Worm (Caenorhabditis elegans) whole organism, L4 larva: Measurements from ENCODE around the gene cpt-1.

Experiments used
- F26F4.8 ChIP-seq: fragments of 200-800 bp; sonication (Bioruptor generic); conservative IDR thresholded peaks from 2 replicates; pipeline ENCODE4 v1.3.6; 2022; ENCODE audit warnings: missing genetic modification characterization, missing compliant biosample characterization
- R02D3.7 ChIP-seq: fragments of 150-350 bp; sonication (generic microtip); optimal IDR thresholded peaks from 3 replicates; lab custom pipeline; 2014; ENCODE audit warnings: missing biosample characterization, missing genetic modification characterization
- T20F7.1 ChIP-seq: fragments of 200-800 bp; sonication (Bioruptor generic); optimal IDR thresholded peaks from 2 replicates; lab custom pipeline; 2018; ENCODE audit warnings: mild to moderate bottlenecking, missing genetic modification characterization, missing compliant biosample characterization
- T26A8.4 ChIP-seq: fragments of 200-800 bp; sonication (Bioruptor generic); IDR thresholded peaks from 2 replicates; pipeline ENCODE4 v1.3.6; 2022; ENCODE audit warnings: missing genetic modification characterization, missing compliant biosample characterization
- Y5F2A.4 ChIP-seq: fragments of 200-800 bp; sonication (Bioruptor generic); optimal IDR thresholded peaks from 2 replicates; lab custom pipeline; 2018; ENCODE audit warnings: mild to moderate bottlenecking, missing genetic modification characterization, missing compliant biosample characterization
- ZK337.2 ChIP-seq: fragments of 200-800 bp; sonication (Bioruptor generic); IDR thresholded peaks from 2 replicates; pipeline ENCODE4 v1.3.6; 2022; ENCODE audit warnings: missing genetic modification reagents, missing genetic modification characterization, missing compliant biosample characterization
- ZK546.5 ChIP-seq, 2 experiments: sonication (generic microtip); optimal IDR thresholded peaks; 2 replicates each; lab custom pipeline; 2017; ENCODE audit warnings: missing biosample characterization in 2 of 2, missing genetic modification characterization in 2 of 2
- aha-1 ChIP-seq: fragments of 150-350 bp; peaks from one replicate; lab custom pipeline; 2014; ENCODE audit warnings: missing biosample characterization, missing genetic modification characterization
- aly-2 ChIP-seq: sonication (generic microtip); optimal IDR thresholded peaks from 2 replicates; lab custom pipeline; 2018; ENCODE audit warnings: missing biosample characterization, missing genetic modification characterization
- ceh-44 ChIP-seq: fragments of 200-800 bp; sonication (Bioruptor generic); IDR thresholded peaks from 2 replicates; pipeline ENCODE4 v1.3.6; 2022; ENCODE audit warnings: missing genetic modification reagents, missing genetic modification characterization, missing compliant biosample characterization
- cey-2 ChIP-seq: sonication (generic microtip); optimal IDR thresholded peaks from 3 replicates; lab custom pipeline; 2017; ENCODE audit warnings: missing genetic modification characterization, mild to moderate bottlenecking, missing compliant biosample characterization, antibody characterized with exemption, borderline replicate concordance; ENCODE audit not compliant: insufficient read depth
- ctbp-1 ChIP-seq: fragments of 200-800 bp; sonication (Bioruptor generic); IDR thresholded peaks from 2 replicates; pipeline ENCODE4 v1.3.6; 2022; ENCODE audit warnings: missing genetic modification reagents, missing genetic modification characterization, missing compliant biosample characterization
- daf-12 ChIP-seq: fragments of 150-350 bp; optimal IDR thresholded peaks from 2 replicates; lab custom pipeline; 2014; ENCODE audit warnings: missing biosample characterization, missing genetic modification reagents, missing genetic modification characterization
- daf-8 ChIP-seq: fragments of 200-800 bp; sonication (Bioruptor generic); IDR thresholded peaks from 2 replicates; pipeline ENCODE4 v1.3.6; 2022; ENCODE audit warnings: missing genetic modification characterization, missing compliant biosample characterization
- duxl-1 ChIP-seq: sonication (generic microtip); optimal IDR thresholded peaks from 2 replicates; lab custom pipeline; 2016; ENCODE audit warnings: mild to moderate bottlenecking, missing genetic modification characterization, moderate library complexity, missing compliant biosample characterization; ENCODE audit not compliant: poor library complexity
- dve-1 ChIP-seq: sonication (generic microtip); optimal IDR thresholded peaks from 2 replicates; lab custom pipeline; 2017; ENCODE audit warnings: antibody characterized with exemption, mild to moderate bottlenecking, missing genetic modification characterization, missing compliant biosample characterization; ENCODE audit not compliant: insufficient read depth
- egl-43 ChIP-seq: fragments of 200-800 bp; sonication (Bioruptor generic); IDR thresholded peaks from 2 replicates; pipeline ENCODE4 v1.3.6; 2022; ENCODE audit warnings: missing genetic modification reagents, missing genetic modification characterization, missing compliant biosample characterization
- gei-8 ChIP-seq: fragments of 200-800 bp; sonication (Bioruptor generic); optimal IDR thresholded peaks from 2 replicates; lab custom pipeline; 2018; ENCODE audit warnings: mild to moderate bottlenecking, missing genetic modification characterization, missing compliant biosample characterization
- hlh-11 ChIP-seq: fragments of 200-800 bp; sonication (Bioruptor generic); optimal IDR thresholded peaks from 2 replicates; lab custom pipeline; 2018; ENCODE audit warnings: mild to moderate bottlenecking, missing genetic modification characterization, missing compliant biosample characterization
- hlh-30 ChIP-seq: sonication (generic microtip); optimal IDR thresholded peaks from 2 replicates; lab custom pipeline; 2017; ENCODE audit warnings: antibody characterized with exemption, mild to moderate bottlenecking, missing genetic modification characterization, missing compliant biosample characterization; ENCODE audit not compliant: insufficient read depth
- lim-7 ChIP-seq: fragments of 200-800 bp; sonication (Bioruptor generic); IDR thresholded peaks from 2 replicates; pipeline ENCODE4 v1.3.6; 2022; ENCODE audit warnings: missing genetic modification characterization, missing compliant biosample characterization
- lin-1 ChIP-seq: fragments of 200-800 bp; sonication (Bioruptor generic); IDR thresholded peaks from 2 replicates; pipeline ENCODE4 v1.3.6; 2022; ENCODE audit warnings: missing genetic modification reagents, missing genetic modification characterization, missing compliant biosample characterization
- lin-13 ChIP-seq: fragments of 150-350 bp; optimal IDR thresholded peaks from 2 replicates; lab custom pipeline; 2014; ENCODE audit warnings: missing biosample characterization, missing genetic modification reagents, missing genetic modification characterization
- lin-29 ChIP-seq: fragments of 200-800 bp; sonication (Bioruptor generic); IDR thresholded peaks from 2 replicates; pipeline ENCODE4 v1.3.6; 2022; ENCODE audit warnings: missing genetic modification reagents, missing genetic modification characterization, missing compliant biosample characterization
- lin-39 ChIP-seq: fragments of 150-350 bp; optimal IDR thresholded peaks from 2 replicates; lab custom pipeline; 2014; ENCODE audit warnings: missing biosample characterization, missing genetic modification reagents, missing genetic modification characterization
- madf-5 ChIP-seq, 2 experiments: fragments of 200-800 bp; sonication (Bioruptor generic); IDR thresholded peaks; 2 replicates each; pipeline ENCODE4 v1.3.6; 2022; ENCODE audit warnings: missing compliant biosample characterization in 2 of 2, missing genetic modification characterization in 2 of 2
- madf-9 ChIP-seq: fragments of 200-800 bp; sonication (Bioruptor generic); conservative IDR thresholded peaks from 2 replicates; pipeline ENCODE4 v1.3.6; 2022; ENCODE audit warnings: missing genetic modification reagents, missing genetic modification characterization, missing compliant biosample characterization
- mdl-1 ChIP-seq, 2 experiments: fragments of 150-350 bp in 1 of 2; sonication (generic microtip) in 1 of 2; optimal IDR thresholded peaks; 2 replicates each; lab custom pipeline; 2014 to 2017; ENCODE audit warnings: missing biosample characterization in 2 of 2, missing genetic modification characterization in 2 of 2
- mep-1 ChIP-seq: fragments of 150-350 bp; sonication (generic microtip); optimal IDR thresholded peaks from 3 replicates; lab custom pipeline; 2014; ENCODE audit warnings: missing biosample characterization, missing genetic modification characterization
- mxl-2 ChIP-seq: fragments of 200-800 bp; sonication (Bioruptor generic); conservative IDR thresholded peaks from 2 replicates; pipeline ENCODE4 v1.3.6; 2022; ENCODE audit warnings: missing genetic modification reagents, missing genetic modification characterization, missing compliant biosample characterization
- mxl-3 ChIP-seq: fragments of 200-800 bp; sonication (Bioruptor generic); optimal IDR thresholded peaks from 2 replicates; lab custom pipeline; 2018; ENCODE audit warnings: mild to moderate bottlenecking, missing genetic modification characterization, missing compliant biosample characterization
- nhr-102 ChIP-seq: sonication (generic microtip); optimal IDR thresholded peaks from 2 replicates; lab custom pipeline; 2016; ENCODE audit warnings: mild to moderate bottlenecking, missing genetic modification characterization, moderate library complexity, missing compliant biosample characterization
- nhr-111 ChIP-seq: fragments of 200-800 bp; sonication (Bioruptor generic); optimal IDR thresholded peaks from 2 replicates; lab custom pipeline; 2018; ENCODE audit warnings: mild to moderate bottlenecking, missing genetic modification characterization, missing compliant biosample characterization
- nhr-28 ChIP-seq: fragments of 150-350 bp; optimal IDR thresholded peaks from 2 replicates; lab custom pipeline; 2014; ENCODE audit warnings: missing biosample characterization, missing genetic modification characterization
- nhr-42 ChIP-seq: fragments of 200-800 bp; sonication (Bioruptor generic); IDR thresholded peaks from 2 replicates; pipeline ENCODE4 v1.3.6; 2022; ENCODE audit warnings: missing genetic modification characterization, missing compliant biosample characterization
- nhr-77 ChIP-seq: fragments of 150-350 bp; optimal IDR thresholded peaks from 2 replicates; lab custom pipeline; 2014; ENCODE audit warnings: missing biosample characterization, missing genetic modification characterization
- php-3 ChIP-seq: fragments of 200-800 bp; sonication (Bioruptor generic); IDR thresholded peaks from 2 replicates; pipeline ENCODE4 v1.3.6; 2022; ENCODE audit warnings: missing genetic modification reagents, missing genetic modification characterization, missing compliant biosample characterization
- set-16 ChIP-seq: fragments of 200-800 bp; sonication (Bioruptor generic); IDR thresholded peaks from 2 replicates; pipeline ENCODE4 v1.3.6; 2022; ENCODE audit warnings: missing genetic modification reagents, missing genetic modification characterization, missing compliant biosample characterization
- snpc-1.2 ChIP-seq: fragments of 200-800 bp; sonication (Bioruptor generic); IDR thresholded peaks from 2 replicates; pipeline ENCODE4 v1.3.6; 2022; ENCODE audit warnings: missing genetic modification reagents, missing genetic modification characterization, missing compliant biosample characterization
- spr-3 ChIP-seq: fragments of 200-800 bp; sonication (Bioruptor generic); optimal IDR thresholded peaks from 2 replicates; lab custom pipeline; 2018; ENCODE audit warnings: mild to moderate bottlenecking, missing genetic modification characterization, missing compliant biosample characterization
- tra-1 ChIP-seq: fragments of 200-800 bp; sonication (Bioruptor generic); IDR thresholded peaks from 2 replicates; pipeline ENCODE4 v1.3.6; 2022; ENCODE audit warnings: missing genetic modification reagents, missing genetic modification characterization, missing compliant biosample characterization
- unc-130 ChIP-seq: sonication (generic microtip); optimal IDR thresholded peaks from 2 replicates; lab custom pipeline; 2016; ENCODE audit warnings: missing genetic modification reagents, missing genetic modification characterization, missing compliant biosample characterization
- unc-39 ChIP-seq: sonication (generic microtip); optimal IDR thresholded peaks from 2 replicates; lab custom pipeline; 2017; ENCODE audit warnings: missing biosample characterization, missing genetic modification characterization
- unc-62 ChIP-seq, 3 experiments: fragments of 150-350 bp in 1 of 3; sonication (generic microtip); optimal IDR thresholded peaks in 2 of 3; peaks in 1 of 3; 1 replicate in 1 of 3; 2 replicates in 2 of 3; lab custom pipeline; 2014 to 2017; ENCODE audit warnings: missing biosample characterization in 3 of 3, missing genetic modification characterization in 3 of 3, missing genetic modification reagents in 3 of 3, missing genotype in 1 of 3
- vab-7 ChIP-seq: fragments of 200-800 bp; sonication (Bioruptor generic); IDR thresholded peaks from 2 replicates; pipeline ENCODE4 v1.3.6; 2022; ENCODE audit warnings: missing genetic modification reagents, missing genetic modification characterization, missing compliant biosample characterization
- zip-2 ChIP-seq: fragments of 150-350 bp; optimal IDR thresholded peaks from 2 replicates; lab custom pipeline; 2014; ENCODE audit warnings: missing biosample characterization, missing genetic modification characterization
- ztf-7 ChIP-seq: fragments of 150-350 bp; optimal IDR thresholded peaks from 2 replicates; lab custom pipeline; 2014; ENCODE audit warnings: missing biosample characterization, missing genetic modification characterization

cpt-1 gene

ce11 chrII:12790392-12790791, 5.9 kb downstream of the cpt-1 start:
- no peak for TF ChIP-seq T26A8.4 (GFP tag; lab: Robert Waterston, UW)
- TF ChIP-seq T20F7.1 (GFP tag; lab: Kevin White, UChicago): no peak
- TF ChIP-seq lin-1 (GFP tag; lab: Robert Waterston, UW): no peak
- no peak for TF ChIP-seq duxl-1
- no peak for TF ChIP-seq nhr-28 (tag; lab: Kevin White, UChicago)
- TF ChIP-seq nhr-77 (tag; lab: Kevin White, UChicago): no peak
- no peak for TF ChIP-seq daf-12 (tag; lab: Kevin White, UChicago)
- TF ChIP-seq unc-62 (GFP tag; optimal IDR thresholded peaks at IDR 0.05 in 1 of 2; lab: Kevin White, UChicago): no peak
- no peak for TF ChIP-seq unc-62 (tag; optimal IDR thresholded peaks at IDR 0.05; lab: Kevin White, UChicago)
- no peak for TF ChIP-seq ceh-44 (GFP tag; lab: Robert Waterston, UW)
- no peak for TF ChIP-seq set-16 (GFP tag; lab: Robert Waterston, UW)
- no peak for TF ChIP-seq nhr-111 (GFP tag; lab: Kevin White, UChicago)
- no peak for TF ChIP-seq mdl-1 (tag; optimal IDR thresholded peaks at IDR 0.05; lab: Kevin White, UChicago)
- no peak for TF ChIP-seq egl-43
- TF ChIP-seq, all 104 proteins: peak for 0

- TF ChIP-seq R02D3.7 (tag; lab: Kevin White, UChicago) (no peak), lin-39 (no peak), lim-7 (GFP tag; lab: Robert Waterston, UW) (no peak), madf-5 (GFP tag; IDR thresholded peaks at IDR 0.05; lab: Robert Waterston, UW) (no peak), ctbp-1 (GFP tag; lab: Robert Waterston, UW) (no peak), mxl-3 (GFP tag; lab: Kevin White, UChicago) (no peak), T26A8.4 (GFP tag; lab: Robert Waterston, UW) (peak; percentile 35; the same call in 1 of the 2 replicates), unc-62 (GFP tag; optimal IDR thresholded peaks at IDR 0.05 in 1 of 2; lab: Kevin White, UChicago) (no peak), unc-62 (tag; optimal IDR thresholded peaks at IDR 0.05; lab: Kevin White, UChicago) (no peak), unc-130 (GFP tag; lab: Kevin White, UChicago) (no peak), set-16 (GFP tag; lab: Robert Waterston, UW) (no peak), madf-9 (no peak), ztf-7 (tag; lab: Kevin White, UChicago) (no peak), vab-7 (GFP tag; lab: Robert Waterston, UW) (no peak), egl-43 (peak; percentile 27; the same call in 1 of the 2 replicates), mxl-2 (GFP tag; lab: Robert Waterston, UW) (no peak), zip-2 (tag; lab: Kevin White, UChicago) (no peak), aha-1 (tag; lab: Kevin White, UChicago) (peak; percentile 12), unc-39 (tag; lab: Kevin White, UChicago) (no peak), Y5F2A.4 (GFP tag; lab: Kevin White, UChicago) (no peak), hlh-30 (tag; lab: Kevin White, UChicago) (no peak), lin-13 (no peak), nhr-77 (tag; lab: Kevin White, UChicago) (no peak), cey-2 (tag; lab: Kevin White, UChicago) (no peak)
Measured at ce11 chrII:12789497-12789896, 6.8 kb downstream of the cpt-1 start.

ce11 chrII:12787831-12788248, 8.4 kb downstream of the cpt-1 start, which contains the start of gene alkb-7:
alkb-7 (minus strand) TSS chrII:12788153.
- TF ChIP-seq spr-3 (GFP tag; lab: Kevin White, UChicago): peak; percentile 57
- TF ChIP-seq F26F4.8 (GFP tag; lab: Robert Waterston, UW): no peak
- peak; percentile 36 for TF ChIP-seq hlh-11
- TF ChIP-seq dve-1 (tag; lab: Kevin White, UChicago): peak; percentile 41
- no peak for TF ChIP-seq lin-29 (GFP tag; lab: Robert Waterston, UW)
- TF ChIP-seq mep-1 (tag; lab: Kevin White, UChicago): peak; percentile 76
- TF ChIP-seq ZK337.2 (GFP tag; lab: Robert Waterston, UW): no peak
- 0 out of 2 replicates have a peak, but pooled peaks have one; percentile 28 for TF ChIP-seq php-3 (GFP tag; lab: Robert Waterston, UW)
- peak; percentile 77 for TF ChIP-seq T26A8.4 (GFP tag; lab: Robert Waterston, UW)
- TF ChIP-seq snpc-1.2 (GFP tag; lab: Robert Waterston, UW): peak; percentile 56; the same call in 1 of the 2 replicates
- peak; percentile 47 for TF ChIP-seq gei-8
- TF ChIP-seq ZK546.5 (tag; optimal IDR thresholded peaks at IDR 0.05; lab: Kevin White, UChicago): no peak
- TF ChIP-seq nhr-111 (GFP tag; lab: Kevin White, UChicago): no peak
- no peak for TF ChIP-seq daf-8
- 0 out of 2 replicates have a peak, but pooled peaks have one; percentile 16 for TF ChIP-seq ctbp-1 (GFP tag; lab: Robert Waterston, UW)
- TF ChIP-seq tra-1: no peak
- TF ChIP-seq aly-2 (tag; lab: Kevin White, UChicago): no peak
- peak; percentile 75; the same call in 1 of the 2 replicates for TF ChIP-seq nhr-42 (GFP tag; lab: Robert Waterston, UW)
- TF ChIP-seq nhr-102: peak; percentile 53
